Worm (Caenorhabditis elegans) whole organism, young adult: ENCODE data around the gene Y66H1A.8.
A peak's percentile ranks its signal among the peaks of the same experiment; 100 is the strongest.

ENCODE experiments used
- B0035.1 ChIP-seq: sonication (generic microtip); optimal IDR thresholded peaks from 2 replicates; lab custom pipeline; 2016; ENCODE audit warnings: missing genetic modification characterization, mild to moderate bottlenecking, missing compliant biosample characterization, missing genotype, missing genetic modification reagents
- B0261.1 ChIP-seq: sonication (generic microtip); optimal IDR thresholded peaks from 2 replicates; lab custom pipeline; 2016; ENCODE audit warnings: mild to moderate bottlenecking, missing genetic modification characterization, moderate library complexity, missing compliant biosample characterization
- C17E4.6 ChIP-seq: fragments of 200-800 bp; sonication (Bioruptor generic); IDR thresholded peaks from 2 replicates; pipeline ENCODE4 v1.3.6; 2022; ENCODE audit warnings: missing genetic modification reagents, missing genetic modification characterization, missing compliant biosample characterization
- F10E7.11 ChIP-seq: sonication (generic microtip); optimal IDR thresholded peaks from 2 replicates; lab custom pipeline; 2017; ENCODE audit warnings: mild to moderate bottlenecking, missing genetic modification characterization, moderate library complexity, missing compliant biosample characterization
- F49E8.2 ChIP-seq: sonication (generic microtip); optimal IDR thresholded peaks from 3 replicates; lab custom pipeline; 2017; ENCODE audit warnings: missing genetic modification characterization, mild to moderate bottlenecking, missing compliant biosample characterization, antibody characterized with exemption, moderate library complexity; ENCODE audit not compliant: insufficient read depth
- K11D2.4 ChIP-seq: fragments of 200-800 bp; sonication (Bioruptor generic); IDR thresholded peaks from 2 replicates; pipeline ENCODE4 v1.3.6; 2022; ENCODE audit warnings: missing genetic modification reagents, missing genetic modification characterization, missing compliant biosample characterization
- Y53F4B.3 ChIP-seq: fragments of 200-800 bp; sonication (Bioruptor generic); IDR thresholded peaks from 2 replicates; pipeline ENCODE4 v1.3.6; 2022; ENCODE audit warnings: missing genetic modification reagents, missing genetic modification characterization, missing compliant biosample characterization
- Y53G8AR.9 ChIP-seq: fragments of 200-800 bp; sonication (Bioruptor generic); conservative IDR thresholded peaks from 2 replicates; pipeline ENCODE4 v1.3.6; 2022; ENCODE audit warnings: missing genetic modification reagents, missing genetic modification characterization, missing compliant biosample characterization
- ama-1 ChIP-seq, 3 experiments: fragments of 150-350 bp in 1 of 3; sonication (generic microtip) in 2 of 3; optimal IDR thresholded peaks; 2 replicates each; lab custom pipeline; 2014 to 2018; ENCODE audit warnings: missing biosample characterization in 2 of 3, missing genetic modification characterization in 2 of 3, missing genetic modification reagents in 2 of 3
- bed-2 ChIP-seq: fragments of 200-800 bp; sonication (Bioruptor generic); IDR thresholded peaks from 2 replicates; pipeline ENCODE4 v1.3.6; 2022; ENCODE audit warnings: missing genetic modification reagents, missing genetic modification characterization, missing compliant biosample characterization
- cebp-2 ChIP-seq: fragments of 200-800 bp; sonication (Bioruptor generic); IDR thresholded peaks from 2 replicates; pipeline ENCODE4 v1.3.6; 2022; ENCODE audit warnings: missing genetic modification characterization, missing compliant biosample characterization
- ceh-40 ChIP-seq: fragments of 200-800 bp; sonication (Bioruptor generic); IDR thresholded peaks from 2 replicates; pipeline ENCODE4 v1.3.6; 2022; ENCODE audit warnings: missing genetic modification characterization, missing compliant biosample characterization
- chd-7 ChIP-seq: sonication (generic microtip); optimal IDR thresholded peaks from 2 replicates; lab custom pipeline; 2016; ENCODE audit warnings: mild to moderate bottlenecking, missing genetic modification characterization, moderate library complexity, missing compliant biosample characterization
- dox-1 ChIP-seq: fragments of 200-800 bp; sonication (Bioruptor generic); IDR thresholded peaks from 2 replicates; pipeline ENCODE4 v1.3.6; 2022; ENCODE audit warnings: missing genetic modification reagents, missing genetic modification characterization, missing compliant biosample characterization
- dpff-1 ChIP-seq: sonication (generic microtip); optimal IDR thresholded peaks from 2 replicates; lab custom pipeline; 2017; ENCODE audit warnings: mild to moderate bottlenecking, missing genetic modification characterization, missing compliant biosample characterization
- egl-44 ChIP-seq: fragments of 200-800 bp; sonication (Bioruptor generic); IDR thresholded peaks from 2 replicates; pipeline ENCODE4 v1.3.6; 2022; ENCODE audit warnings: missing genetic modification reagents, missing genetic modification characterization, missing compliant biosample characterization
- ekl-4 ChIP-seq: fragments of 200-800 bp; sonication (Bioruptor generic); IDR thresholded peaks from 2 replicates; pipeline ENCODE4 v1.3.6; 2022; ENCODE audit warnings: missing genetic modification reagents, missing genetic modification characterization, missing compliant biosample characterization
- hlh-12 ChIP-seq: sonication (generic microtip); optimal IDR thresholded peaks from 2 replicates; lab custom pipeline; 2016; ENCODE audit warnings: missing genetic modification characterization, missing compliant biosample characterization
- hsf-1 ChIP-seq: fragments of 200-800 bp; sonication (Bioruptor generic); IDR thresholded peaks from 2 replicates; pipeline ENCODE4 v1.3.6; 2022; ENCODE audit warnings: missing genetic modification reagents, missing genetic modification characterization, missing compliant biosample characterization
- let-607 ChIP-seq, 2 experiments: fragments of 200-800 bp in 1 of 2; sonication (Bioruptor generic) in 1 of 2; sonication (generic microtip) in 1 of 2; optimal IDR thresholded peaks; 2 replicates each; lab custom pipeline; 2016 to 2018; ENCODE audit warnings: mild to moderate bottlenecking in 2 of 2, missing compliant biosample characterization in 2 of 2, missing genetic modification characterization in 2 of 2, moderate library complexity in 2 of 2, missing genotype in 1 of 2
- lin-26 ChIP-seq: fragments of 200-800 bp; sonication (Bioruptor generic); IDR thresholded peaks from 2 replicates; pipeline ENCODE4 v1.3.6; 2022; ENCODE audit warnings: missing genetic modification reagents, missing genetic modification characterization, missing compliant biosample characterization
- lsl-1 ChIP-seq: fragments of 200-800 bp; sonication (Bioruptor generic); optimal IDR thresholded peaks from 2 replicates; lab custom pipeline; 2018; ENCODE audit warnings: mild to moderate bottlenecking, missing genetic modification characterization, moderate library complexity, missing compliant biosample characterization
- madf-3 ChIP-seq: fragments of 200-800 bp; sonication (Bioruptor generic); IDR thresholded peaks from 2 replicates; pipeline ENCODE4 v1.3.6; 2022; ENCODE audit warnings: missing genetic modification reagents, missing genetic modification characterization, missing compliant biosample characterization
- madf-6 ChIP-seq: fragments of 200-800 bp; sonication (Bioruptor generic); IDR thresholded peaks from 2 replicates; pipeline ENCODE4 v1.3.6; 2022; ENCODE audit warnings: missing genetic modification reagents, missing genetic modification characterization, missing compliant biosample characterization
- nfya-2 ChIP-seq: fragments of 200-800 bp; sonication (Bioruptor generic); IDR thresholded peaks from 2 replicates; pipeline ENCODE4 v1.3.6; 2022; ENCODE audit warnings: missing genetic modification reagents, missing genetic modification characterization, missing compliant biosample characterization
- nfyb-1 ChIP-seq: fragments of 200-800 bp; sonication (Bioruptor generic); IDR thresholded peaks from 2 replicates; pipeline ENCODE4 v1.3.6; 2022; ENCODE audit warnings: missing genetic modification reagents, missing genetic modification characterization, missing compliant biosample characterization
- nhr-120 ChIP-seq: fragments of 200-800 bp; sonication (Bioruptor generic); IDR thresholded peaks from 2 replicates; pipeline ENCODE4 v1.3.6; 2022; ENCODE audit warnings: missing genetic modification characterization, missing compliant biosample characterization
- nhr-80 ChIP-seq: sonication (generic microtip); optimal IDR thresholded peaks from 2 replicates; lab custom pipeline; 2016; ENCODE audit warnings: missing genetic modification characterization, missing compliant biosample characterization
- pha-4 ChIP-seq: fragments of 150-350 bp; sonication (generic microtip); optimal IDR thresholded peaks from 2 replicates; lab custom pipeline; 2014; ENCODE audit warnings: missing biosample characterization, missing genetic modification reagents, missing genetic modification characterization
- rec-8 ChIP-seq, 2 experiments: sonication (generic microtip); optimal IDR thresholded peaks; 2 replicates each; lab custom pipeline; 2016; ENCODE audit warnings: mild to moderate bottlenecking in 2 of 2, missing genetic modification characterization in 2 of 2, missing genetic modification reagents in 2 of 2, missing genotype in 2 of 2, missing biosample characterization in 1 of 2, missing compliant biosample characterization in 1 of 2, moderate library complexity in 1 of 2
- sdz-38 ChIP-seq: sonication (generic microtip); optimal IDR thresholded peaks from 2 replicates; lab custom pipeline; 2016; ENCODE audit warnings: missing genotype, missing genetic modification characterization, missing compliant biosample characterization
- snpc-1.1 ChIP-seq: sonication (generic microtip); optimal IDR thresholded peaks from 2 replicates; lab custom pipeline; 2017; ENCODE audit warnings: missing genetic modification characterization, mild to moderate bottlenecking, missing compliant biosample characterization, antibody characterized with exemption, moderate library complexity, missing genotype, missing genetic modification reagents; ENCODE audit not compliant: insufficient read depth
- snpc-1.3 ChIP-seq: sonication (generic microtip); optimal IDR thresholded peaks from 2 replicates; lab custom pipeline; 2017; ENCODE audit warnings: missing genetic modification characterization, mild to moderate bottlenecking, missing compliant biosample characterization, antibody characterized with exemption, moderate library complexity, missing genotype, missing genetic modification reagents; ENCODE audit not compliant: insufficient read depth
- snpc-3.4 ChIP-seq: sonication (generic microtip); optimal IDR thresholded peaks from 2 replicates; lab custom pipeline; 2017; ENCODE audit warnings: missing genetic modification characterization, mild to moderate bottlenecking, missing compliant biosample characterization, antibody characterized with exemption, moderate library complexity, missing genotype, missing genetic modification reagents
- somi-1 ChIP-seq: fragments of 200-800 bp; sonication (Bioruptor generic); optimal IDR thresholded peaks from 2 replicates; lab custom pipeline; 2018; ENCODE audit warnings: mild to moderate bottlenecking, missing genetic modification characterization, missing compliant biosample characterization
- tlf-1 ChIP-seq: fragments of 200-800 bp; sonication (Bioruptor generic); optimal IDR thresholded peaks from 2 replicates; lab custom pipeline; 2018; ENCODE audit warnings: mild to moderate bottlenecking, missing genetic modification characterization, missing compliant biosample characterization
- ztf-3 ChIP-seq: fragments of 200-800 bp; sonication (Bioruptor generic); optimal IDR thresholded peaks from 2 replicates; lab custom pipeline; 2018; ENCODE audit warnings: mild to moderate bottlenecking, missing genetic modification characterization, missing compliant biosample characterization

Y66H1A.8 gene

DNA sequence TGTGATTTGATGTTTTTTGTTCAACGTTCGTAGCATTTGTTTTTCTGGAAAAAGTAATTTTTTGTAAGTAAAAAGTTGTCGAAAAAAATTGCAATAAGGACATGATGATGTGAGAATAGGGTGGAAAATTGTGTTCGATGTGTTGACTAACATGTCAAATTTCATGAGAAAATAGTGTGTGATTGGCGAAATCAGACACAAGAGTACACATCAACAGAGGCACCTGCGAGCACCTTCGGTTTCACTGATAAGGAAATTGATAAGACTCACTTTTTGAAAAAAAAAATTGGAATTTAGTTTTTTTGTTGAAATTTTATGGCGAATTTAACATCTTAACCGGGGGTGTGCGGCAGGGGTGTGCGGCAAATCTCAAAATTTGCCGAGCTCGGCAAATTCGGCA, 14.2 kb downstream of the Y66H1A.8 start, which contains the start of gene hum-8:
TSS of gene hum-8 (minus strand) at position 46 of the 400 bp plus-strand sequence.
- TF ChIP-seq dox-1 (GFP tag; lab: Robert Waterston, UW) = no peak
- no peak for TF ChIP-seq lin-26
- TF ChIP-seq C17E4.6 (GFP tag; lab: Robert Waterston, UW) = no peak
- TF ChIP-seq nhr-80 = peak; percentile 83
- peak; percentile 58 for TF ChIP-seq pha-4 (tag; lab: Kevin White, UChicago)
- TF ChIP-seq, all 124 proteins: peak for 2

DNA sequence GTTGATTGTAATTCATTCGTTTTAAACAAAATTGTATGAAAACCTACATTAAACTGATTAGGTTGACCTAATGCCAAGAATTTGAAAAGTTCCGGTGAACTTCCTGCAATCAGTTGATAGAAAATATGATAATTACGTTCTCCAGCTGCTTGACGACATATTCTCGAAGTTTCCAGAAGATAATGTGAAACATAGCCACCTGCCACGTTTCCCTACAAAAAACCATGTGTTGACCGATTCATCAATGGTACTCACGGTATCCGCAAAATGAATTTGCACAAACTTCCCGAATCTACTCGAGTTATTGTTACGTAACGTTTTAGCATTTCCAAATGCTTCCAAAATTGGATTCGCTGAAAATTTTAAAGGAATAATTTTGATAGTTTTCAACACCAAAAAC, 16.3 kb downstream of the Y66H1A.8 start:
- TF ChIP-seq dpff-1 (tag; lab: Kevin White, UChicago) = no peak
- TF ChIP-seq B0035.1 = no peak
- TF ChIP-seq ekl-4 = no peak
- no peak for TF ChIP-seq egl-44 (GFP tag; lab: Robert Waterston, UW)
- TF ChIP-seq snpc-3.4 (tag; lab: Kevin White, UChicago) = no peak
- no peak for TF ChIP-seq bed-2 (GFP tag; lab: Robert Waterston, UW)
- no peak for TF ChIP-seq C17E4.6 (GFP tag; lab: Robert Waterston, UW)
- TF ChIP-seq sdz-38 (tag; lab: Kevin White, UChicago) = no peak
- TF ChIP-seq madf-6 (GFP tag; lab: Robert Waterston, UW) = no peak
- no peak for TF ChIP-seq pha-4 (tag; lab: Kevin White, UChicago)

DNA sequence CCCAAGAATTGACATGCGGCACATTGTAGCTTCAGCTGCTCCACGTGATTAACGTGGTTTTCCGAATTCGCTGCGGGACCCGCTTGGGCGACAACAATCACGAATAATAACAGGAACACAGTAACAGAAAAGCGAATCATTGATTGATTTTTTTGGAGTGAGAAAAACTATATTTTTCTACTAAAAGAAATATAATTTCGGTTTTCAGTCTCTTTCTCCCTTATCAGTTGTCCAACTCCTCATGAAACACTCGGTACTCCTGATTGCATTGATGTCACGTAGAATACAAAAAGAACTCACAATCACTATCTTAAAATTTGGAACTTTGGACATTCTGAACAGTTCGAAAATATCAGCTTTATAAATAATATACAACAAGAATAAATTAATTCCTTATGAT, 25.8 kb downstream of the Y66H1A.8 start, which contains the start of gene Y66H1A.5:
TSS of gene Y66H1A.5 (minus strand) at position 265 of the 400 bp plus-strand sequence.
- peak; percentile 37 for TF ChIP-seq tlf-1 (GFP tag; lab: Kevin White, UChicago)
- 0 out of 2 replicates have a peak, but pooled peaks have one; percentile 53 for TF ChIP-seq madf-3 (GFP tag; lab: Robert Waterston, UW)
- no peak for TF ChIP-seq nfyb-1 (GFP tag; lab: Robert Waterston, UW)
- TF ChIP-seq let-607 (tag; optimal IDR thresholded peaks at IDR 0.05; lab: Kevin White, UChicago) = peak in 1 of 2 experiments; percentile 16
- peak; percentile 50 for TF ChIP-seq nhr-80

DNA sequence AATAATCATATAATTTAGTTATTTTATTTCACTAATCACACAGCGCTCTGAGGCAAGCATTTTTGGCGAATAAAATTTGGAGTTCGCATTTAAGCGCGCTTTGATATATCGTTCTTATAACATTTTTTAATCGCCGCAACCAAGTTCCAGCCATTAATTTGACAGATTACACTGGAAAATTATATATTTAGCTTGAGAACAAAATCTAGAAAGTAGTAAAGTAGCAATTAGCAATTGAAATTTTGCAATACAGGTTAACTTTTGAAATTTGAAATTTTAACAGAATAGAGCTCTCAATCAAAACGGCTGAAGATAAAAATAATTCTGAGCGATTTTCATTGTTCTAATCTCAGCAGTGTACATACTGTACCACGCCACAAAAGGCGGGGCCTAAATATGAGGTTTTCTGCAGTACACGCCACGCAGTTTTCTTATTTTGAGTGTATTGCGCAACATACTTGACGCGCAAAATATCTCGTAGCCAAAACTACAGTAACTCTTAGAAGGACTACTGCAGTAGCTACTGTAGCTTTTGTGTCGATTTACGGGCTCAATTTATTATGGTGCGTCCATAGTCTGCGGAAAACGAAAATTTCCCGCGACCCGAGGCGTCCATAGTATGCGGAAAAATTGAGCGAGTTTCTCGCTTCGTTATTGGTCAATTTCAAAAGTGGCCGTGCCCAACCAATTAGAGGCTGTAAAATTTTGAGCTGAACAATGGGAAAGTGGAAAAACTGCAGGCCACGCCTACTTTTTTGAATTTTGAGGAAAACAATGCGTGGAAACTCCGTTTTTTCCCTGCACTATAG, 27.4 kb downstream of the Y66H1A.8 start:
- TF ChIP-seq B0035.1 = no peak
- no peak for TF ChIP-seq pha-4 (tag; lab: Kevin White, UChicago)
- TF ChIP-seq hlh-12 = no peak
- 0 out of 2 replicates have a peak, but pooled peaks have one; percentile 36 for TF ChIP-seq cebp-2 (GFP tag; lab: Robert Waterston, UW)
- TF ChIP-seq hsf-1 (GFP tag; lab: Robert Waterston, UW) = peak; percentile 66
- no peak for TF ChIP-seq K11D2.4 (GFP tag; lab: Robert Waterston, UW)
- TF ChIP-seq nfyb-1 (GFP tag; lab: Robert Waterston, UW) = 0 out of 2 replicates have a peak, but pooled peaks have one; percentile 22
- TF ChIP-seq snpc-1.3 (tag; lab: Kevin White, UChicago) = peak; percentile 16
- TF ChIP-seq somi-1 (GFP tag; lab: Kevin White, UChicago) = no peak
- peak; percentile 33 for TF ChIP-seq chd-7 (tag; lab: Kevin White, UChicago)
- no peak for TF ChIP-seq F10E7.11 (tag; lab: Kevin White, UChicago)
- no peak for TF ChIP-seq nhr-120 (GFP tag; lab: Robert Waterston, UW)
- peak; percentile 57; the same call in 1 of the 2 replicates for TF ChIP-seq egl-44 (GFP tag; lab: Robert Waterston, UW)
- TF ChIP-seq F49E8.2 (tag; lab: Kevin White, UChicago) = peak; percentile 88
- no peak for TF ChIP-seq ama-1 (optimal IDR thresholded peaks at IDR 0.05; lab: Kevin White, UChicago)
- TF ChIP-seq ama-1 (GFP tag; optimal IDR thresholded peaks at IDR 0.05; lab: Kevin White, UChicago) = peak; percentile 34 to 83
- peak; percentile 59; the same call in 1 of the 2 replicates for TF ChIP-seq nfya-2 (GFP tag; lab: Robert Waterston, UW)
- peak; percentile 67; the same call in 1 of the 2 replicates for TF ChIP-seq ekl-4
- TF ChIP-seq rec-8 (tag; optimal IDR thresholded peaks at IDR 0.05; lab: Kevin White, UChicago) = peak in 1 of 2 experiments; percentile 16
- no peak for TF ChIP-seq B0261.1
- TF ChIP-seq Y53F4B.3 (GFP tag; lab: Robert Waterston, UW) = no peak
- TF ChIP-seq ceh-40 (GFP tag; lab: Robert Waterston, UW) = no peak
- TF ChIP-seq snpc-1.1 (tag; lab: Kevin White, UChicago) = peak; percentile 67
- TF ChIP-seq dpff-1 (tag; lab: Kevin White, UChicago) = peak; percentile 61
- peak; percentile 59 for TF ChIP-seq madf-6 (GFP tag; lab: Robert Waterston, UW)
- TF ChIP-seq lsl-1 = peak; percentile 74
- peak; percentile 54 for TF ChIP-seq snpc-3.4 (tag; lab: Kevin White, UChicago)
- peak; percentile 39 for TF ChIP-seq Y53G8AR.9 (GFP tag; lab: Robert Waterston, UW)
- no peak for TF ChIP-seq bed-2 (GFP tag; lab: Robert Waterston, UW)
- no peak for TF ChIP-seq ztf-3 (GFP tag; lab: Kevin White, UChicago)
